Worm (Caenorhabditis elegans) whole organism, L4/young adult: ENCODE results near the gene C49G7.13.

Experiments
- dao-5 ChIP-seq: sonication (generic microtip); optimal IDR thresholded peaks from 2 replicates; lab custom pipeline; 2016; ENCODE audit warnings: missing genotype, missing genetic modification characterization, moderate library complexity, missing compliant biosample characterization
- him-1 ChIP-seq: sonication (generic microtip); optimal IDR thresholded peaks from 2 replicates; lab custom pipeline; 2016; ENCODE audit warnings: missing genotype, missing genetic modification reagents, missing genetic modification characterization, missing compliant biosample characterization

DNA sequence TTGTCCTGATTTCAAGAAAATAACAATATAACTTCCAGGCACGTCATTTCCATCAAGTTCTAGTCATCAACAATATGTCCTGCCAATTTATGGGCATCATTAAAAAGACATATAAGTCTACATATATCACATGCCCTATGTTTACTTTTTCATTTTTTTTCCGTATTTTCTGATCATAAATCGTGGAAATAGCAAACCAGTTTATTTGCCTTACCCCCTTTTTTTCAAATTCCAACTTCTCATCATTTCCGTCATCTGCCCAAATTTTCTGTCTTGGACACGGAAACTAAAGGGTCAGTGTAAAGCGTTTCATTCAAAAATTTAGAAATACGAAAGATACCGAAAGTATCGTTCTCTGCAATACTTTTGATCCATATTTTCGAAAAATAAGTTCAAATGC lies 43.6 kb upstream of the C49G7.13 start:
- TF ChIP-seq him-1 (no peak), dao-5 (tag; lab: Kevin White, UChicago) (no peak)
